Worm (Caenorhabditis elegans): ENCODE data around the gene T12A7.10.

ce11 chrIV:11737269-11737668 lies 17.6 kb downstream of the T12A7.10 start, which contains the start of gene K01A6.8:
- TF ChIP-seq tab-1 (GFP tag; IDR thresholded peaks at IDR 0.05) (no peak), ztf-29 (GFP tag; IDR thresholded peaks at IDR 0.05) (no peak), ref-1 (GFP tag; conservative IDR thresholded peaks at IDR 0.05) (no peak)

All from whole organism, midembryonic.